Fruit fly (Drosophila melanogaster) whole organism, embryonic: ENCODE data around the gene CG10089.

Experiments
- Abd-B ChIP-seq: fragments of 200-800 bp; sonication (Bioruptor generic); optimal IDR thresholded peaks from 2 replicates; lab custom pipeline; 2018; ENCODE audit warnings: missing biosample characterization, mild to moderate bottlenecking, missing genetic modification characterization, moderate library complexity
- Adf1 ChIP-seq: fragments of 200-800 bp; sonication (Bioruptor generic); IDR thresholded peaks from 2 replicates; pipeline ENCODE4 v1.3.6; 2022; ENCODE audit warnings: missing biosample characterization, missing genetic modification characterization
- B-H1 ChIP-seq: fragments of 200-800 bp; sonication (Bioruptor generic); IDR thresholded peaks from 3 replicates; pipeline ENCODE4 v1.3.6; 2022; ENCODE audit warnings: missing biosample characterization, missing genetic modification characterization
- CG10147 ChIP-seq: fragments of 200-800 bp; sonication (Bioruptor generic); optimal IDR thresholded peaks from 2 replicates; lab custom pipeline; 2019; ENCODE audit warnings: missing biosample characterization, mild to moderate bottlenecking, missing genetic modification characterization, moderate library complexity
- CG10565 ChIP-seq: fragments of 200-800 bp; sonication (Bioruptor generic); optimal IDR thresholded peaks from 3 replicates; lab custom pipeline; 2016; ENCODE audit warnings: missing biosample characterization, mild to moderate bottlenecking, missing genetic modification characterization
- CG11723 ChIP-seq: fragments of 200-800 bp; sonication (Bioruptor generic); optimal IDR thresholded peaks from 2 replicates; lab custom pipeline; 2017; ENCODE audit warnings: missing biosample characterization, mild to moderate bottlenecking, missing genetic modification characterization
- CG14965 ChIP-seq: fragments of 200-800 bp; sonication (Bioruptor generic); optimal IDR thresholded peaks from 2 replicates; lab custom pipeline; 2016; ENCODE audit warnings: missing biosample characterization, missing genetic modification characterization, borderline replicate concordance
- CG17612 ChIP-seq: fragments of 200-800 bp; sonication (Bioruptor generic); IDR thresholded peaks from 2 replicates; pipeline ENCODE4 v1.3.6; 2022; ENCODE audit warnings: missing biosample characterization, missing genetic modification characterization
- CG18764 ChIP-seq: fragments of 200-800 bp; sonication (Bioruptor generic); optimal IDR thresholded peaks from 3 replicates; lab custom pipeline; 2016; ENCODE audit warnings: missing biosample characterization, missing genetic modification characterization
- CG30431 ChIP-seq: fragments of 200-800 bp; sonication (Bioruptor generic); optimal IDR thresholded peaks from 2 replicates; lab custom pipeline; 2017; ENCODE audit warnings: missing biosample characterization, missing genetic modification characterization
- CG31441 ChIP-seq: fragments of 200-800 bp; sonication (Bioruptor generic); IDR thresholded peaks from 2 replicates; pipeline ENCODE4 v1.3.6; 2022; ENCODE audit warnings: missing biosample characterization, missing genetic modification characterization
- CG33213 ChIP-seq: fragments of 200-800 bp; sonication (Bioruptor generic); optimal IDR thresholded peaks from 3 replicates; lab custom pipeline; 2016; ENCODE audit warnings: missing biosample characterization, missing genetic modification characterization
- CG4360 ChIP-seq: fragments of 200-800 bp; sonication (Bioruptor generic); IDR thresholded peaks from 2 replicates; pipeline ENCODE4 v1.3.6; 2022; ENCODE audit warnings: missing biosample characterization, missing genetic modification characterization
- CG6683 ChIP-seq: fragments of 200-800 bp; sonication (Bioruptor generic); optimal IDR thresholded peaks from 2 replicates; lab custom pipeline; 2017; ENCODE audit warnings: missing biosample characterization, mild to moderate bottlenecking, missing genetic modification characterization, missing genetic modification reagents
- CG9609 ChIP-seq: fragments of 200-800 bp; sonication (Bioruptor generic); optimal IDR thresholded peaks from 3 replicates; lab custom pipeline; 2016; ENCODE audit warnings: missing biosample characterization, missing genetic modification characterization
- CG9727 ChIP-seq: fragments of 200-800 bp; sonication (Bioruptor generic); optimal IDR thresholded peaks from 3 replicates; lab custom pipeline; 2017; ENCODE audit warnings: missing biosample characterization, mild to moderate bottlenecking, missing genetic modification characterization
- Doc2 ChIP-seq: fragments of 200-800 bp; sonication (Bioruptor generic); IDR thresholded peaks from 2 replicates; pipeline ENCODE4 v1.3.6; 2022; ENCODE audit warnings: missing biosample characterization, missing genetic modification characterization
- Gsc ChIP-seq: fragments of 200-800 bp; sonication (Bioruptor generic); IDR thresholded peaks from 2 replicates; pipeline ENCODE4 v1.3.6; 2022; ENCODE audit warnings: missing biosample characterization, missing genetic modification characterization
- H15 ChIP-seq: fragments of 200-800 bp; sonication (Bioruptor generic); IDR thresholded peaks from 3 replicates; pipeline ENCODE4 v1.3.6; 2022; ENCODE audit warnings: missing biosample characterization, missing genetic modification characterization
- Hmr ChIP-seq: fragments of 200-800 bp; sonication (Bioruptor generic); optimal IDR thresholded peaks from 3 replicates; lab custom pipeline; 2017; ENCODE audit warnings: mild to moderate bottlenecking, missing biosample characterization, missing genetic modification reagents, missing genetic modification characterization
- NC2α ChIP-seq: fragments of 200-800 bp; sonication (Bioruptor generic); optimal IDR thresholded peaks from 2 replicates; lab custom pipeline; 2016; ENCODE audit warnings: missing biosample characterization, missing genetic modification characterization
- PHDP ChIP-seq: fragments of 200-800 bp; sonication (Bioruptor generic); optimal IDR thresholded peaks from 3 replicates; lab custom pipeline; 2018; ENCODE audit warnings: missing biosample characterization, mild to moderate bottlenecking, missing genetic modification characterization, moderate library complexity
- Scr ChIP-seq: fragments of 200-800 bp; sonication (Bioruptor generic); IDR thresholded peaks from 2 replicates; pipeline ENCODE4 v1.3.6; 2022; ENCODE audit warnings: missing biosample characterization, missing genetic modification characterization; ENCODE audit not compliant: partially characterized antibody
- Six4 ChIP-seq: fragments of 200-800 bp; sonication (Bioruptor generic); optimal IDR thresholded peaks from 2 replicates; lab custom pipeline; 2016; ENCODE audit warnings: missing biosample characterization, missing genetic modification characterization
- Trl ChIP-seq, 3 experiments: fragments of >200 bp in 2 of 3; fragments of 200-800 bp in 1 of 3; sonication (Bioruptor generic) in 1 of 3; optimal IDR thresholded peaks; 2 replicates in 1 of 3; 3 replicates in 2 of 3; lab custom pipeline; 2016 to 2017; ENCODE audit warnings: missing biosample characterization in 1 of 3, missing genetic modification characterization in 1 of 3
- YL-1 ChIP-seq: fragments of 200-800 bp; sonication (Bioruptor generic); optimal IDR thresholded peaks from 3 replicates; lab custom pipeline; 2017; ENCODE audit warnings: missing biosample characterization, mild to moderate bottlenecking, missing genetic modification characterization
- ab ChIP-seq: fragments of 200-800 bp; sonication (Bioruptor generic); optimal IDR thresholded peaks from 2 replicates; lab custom pipeline; 2016; ENCODE audit warnings: missing biosample characterization, missing genetic modification characterization
- bigmax ChIP-seq: fragments of 200-800 bp; sonication (Bioruptor generic); optimal IDR thresholded peaks from 2 replicates; lab custom pipeline; 2018; ENCODE audit warnings: missing biosample characterization, mild to moderate bottlenecking, missing genetic modification characterization
- cwo ChIP-seq: fragments of 200-800 bp; sonication (Bioruptor generic); optimal IDR thresholded peaks from 3 replicates; lab custom pipeline; 2017; ENCODE audit warnings: missing biosample characterization, missing genetic modification characterization, mild to moderate bottlenecking, moderate library complexity, missing genetic modification reagents
- danr ChIP-seq: fragments of 200-800 bp; sonication (Bioruptor generic); IDR thresholded peaks from 2 replicates; pipeline ENCODE4 v1.3.6; 2022; ENCODE audit warnings: missing biosample characterization, missing genetic modification characterization
- dati ChIP-seq: fragments of 200-800 bp; sonication (Bioruptor generic); IDR thresholded peaks from 2 replicates; pipeline ENCODE4 v1.3.6; 2022; ENCODE audit warnings: missing biosample characterization, missing genetic modification characterization
- ems ChIP-seq: fragments of 200-800 bp; sonication (Bioruptor generic); optimal IDR thresholded peaks from 3 replicates; lab custom pipeline; 2016; ENCODE audit warnings: missing biosample characterization, missing genetic modification characterization
- esg ChIP-seq: fragments of 200-800 bp; sonication (Bioruptor generic); conservative IDR thresholded peaks from 2 replicates; pipeline ENCODE4 v1.3.6; 2022; ENCODE audit warnings: missing biosample characterization, missing genetic modification characterization
- gce ChIP-seq: fragments of 200-800 bp; sonication (Bioruptor generic); IDR thresholded peaks from 3 replicates; pipeline ENCODE4 v1.3.6; 2022; ENCODE audit warnings: missing biosample characterization, missing genetic modification characterization
- gcm2 ChIP-seq: fragments of 200-800 bp; sonication (Bioruptor generic); optimal IDR thresholded peaks from 2 replicates; lab custom pipeline; 2016; ENCODE audit warnings: missing biosample characterization, missing genetic modification characterization
- jing ChIP-seq: fragments of 200-800 bp; sonication (Bioruptor generic); optimal IDR thresholded peaks from 2 replicates; lab custom pipeline; 2018; ENCODE audit warnings: missing biosample characterization, mild to moderate bottlenecking, missing genetic modification characterization
- jumu ChIP-seq: fragments of 200-800 bp; sonication (Bioruptor generic); optimal IDR thresholded peaks from 3 replicates; lab custom pipeline; 2016; ENCODE audit warnings: missing biosample characterization, missing genetic modification characterization
- knrl ChIP-seq: fragments of 200-800 bp; sonication (Bioruptor generic); IDR thresholded peaks from 3 replicates; pipeline ENCODE4 v1.3.6; 2022; ENCODE audit warnings: missing biosample characterization, missing genetic modification characterization; ENCODE audit not compliant: partially characterized antibody
- lbe ChIP-seq: fragments of 200-800 bp; sonication (Bioruptor generic); optimal IDR thresholded peaks from 2 replicates; lab custom pipeline; 2016; ENCODE audit warnings: missing biosample characterization, mild to moderate bottlenecking, missing genetic modification characterization
- lilli ChIP-seq: fragments of 200-800 bp; sonication (Bioruptor generic); optimal IDR thresholded peaks from 3 replicates; lab custom pipeline; 2016; ENCODE audit warnings: missing biosample characterization, missing genetic modification characterization
- mirr ChIP-seq: fragments of 200-800 bp; sonication (Bioruptor generic); optimal IDR thresholded peaks from 3 replicates; lab custom pipeline; 2018; ENCODE audit warnings: missing biosample characterization, mild to moderate bottlenecking, missing genetic modification characterization
- nerfin-1 ChIP-seq: fragments of 200-800 bp; sonication (Bioruptor generic); optimal IDR thresholded peaks from 3 replicates; lab custom pipeline; 2019; ENCODE audit warnings: missing biosample characterization, mild to moderate bottlenecking, missing genetic modification characterization, moderate library complexity
- sd ChIP-seq: fragments of 200-800 bp; sonication (Bioruptor generic); optimal IDR thresholded peaks from 3 replicates; lab custom pipeline; 2018; ENCODE audit warnings: missing biosample characterization, mild to moderate bottlenecking, missing genetic modification characterization, moderate library complexity
- sim ChIP-seq: fragments of 200-800 bp; sonication (Bioruptor generic); IDR thresholded peaks from 2 replicates; pipeline ENCODE4 v1.3.6; 2022; ENCODE audit warnings: missing biosample characterization, missing genetic modification characterization
- sisA ChIP-seq: fragments of 200-800 bp; sonication (Bioruptor generic); IDR thresholded peaks from 2 replicates; pipeline ENCODE4 v1.3.6; 2022; ENCODE audit warnings: missing biosample characterization, missing genetic modification characterization
- tap ChIP-seq: fragments of 200-800 bp; optimal IDR thresholded peaks from 3 replicates; lab custom pipeline; 2019; ENCODE audit warnings: missing biosample characterization, mild to moderate bottlenecking, missing genetic modification characterization, moderate library complexity
- tgo ChIP-seq: fragments of 200-800 bp; sonication (Bioruptor generic); IDR thresholded peaks from 3 replicates; pipeline ENCODE4 v1.3.6; 2022; ENCODE audit warnings: missing biosample characterization, missing genetic modification characterization
- trem ChIP-seq: fragments of 200-800 bp; optimal IDR thresholded peaks from 3 replicates; lab custom pipeline; 2019; ENCODE audit warnings: missing biosample characterization, mild to moderate bottlenecking, missing genetic modification characterization, moderate library complexity
- zen ChIP-seq: fragments of 200-800 bp; sonication (Bioruptor generic); optimal IDR thresholded peaks from 3 replicates; lab custom pipeline; 2018; ENCODE audit warnings: missing biosample characterization, mild to moderate bottlenecking, missing genetic modification characterization, moderate library complexity
- zfh2 ChIP-seq: fragments of 200-800 bp; sonication (Bioruptor generic); optimal IDR thresholded peaks from 2 replicates; lab custom pipeline; 2016; ENCODE audit warnings: missing biosample characterization, missing genetic modification characterization

CG10089 gene

DNA sequence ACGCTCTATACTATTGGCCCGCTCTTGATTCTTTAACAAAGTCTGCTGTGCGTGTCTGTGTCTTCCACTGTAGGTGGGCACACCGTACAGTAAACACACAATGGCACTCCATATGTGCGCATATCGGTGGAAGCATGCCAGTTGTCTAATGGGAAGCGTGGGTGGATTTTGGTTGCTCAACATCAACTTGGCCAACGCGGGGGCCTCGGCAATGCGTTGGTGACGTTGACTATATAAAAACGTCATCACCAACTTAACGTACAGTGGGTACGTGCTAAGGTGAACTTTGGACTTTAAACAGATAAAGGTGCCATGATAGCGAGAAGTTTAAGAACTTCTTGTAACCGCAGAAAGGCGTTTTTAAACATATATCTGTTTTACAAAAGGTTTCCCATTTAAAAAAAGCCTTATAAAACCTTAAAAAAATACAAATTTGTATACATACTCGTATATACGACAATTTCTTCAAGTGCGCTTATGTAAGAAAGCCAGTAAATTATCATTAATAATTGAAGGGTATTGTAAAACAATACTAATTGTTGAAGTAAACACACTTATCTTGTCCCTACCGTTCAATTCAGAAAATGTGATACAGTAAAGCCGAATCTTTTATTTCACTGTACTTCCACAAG is 5.1 kb upstream of the CG10089 start (continued):
- TF ChIP-seq Scr, result no peak
- peak; percentile 42 for TF ChIP-seq CG11723 (GFP tag; lab: Kevin White, UChicago)
- peak; percentile 72 for TF ChIP-seq sd
- no peak for TF ChIP-seq H15 (GFP tag; lab: Robert Waterston, UW)
- peak; percentile 44 for TF ChIP-seq PHDP (tag; lab: Kevin White, UChicago)
- TF ChIP-seq Adf1 (GFP tag; lab: Robert Waterston, UW), result no peak
- TF ChIP-seq Doc2, result no peak
- TF ChIP-seq lbe, result no peak
- no peak for TF ChIP-seq CG30431
- no peak for TF ChIP-seq CG33213 (GFP tag; lab: Kevin White, UChicago)
- no peak for TF ChIP-seq sim (GFP tag; lab: Robert Waterston, UW)
- TF ChIP-seq CG9727 (GFP tag; lab: Kevin White, UChicago), result peak; percentile 62
- peak; percentile 29 for TF ChIP-seq cwo (GFP tag; lab: Kevin White, UChicago)
- TF ChIP-seq dati, result no peak
- TF ChIP-seq mirr (GFP tag; lab: Kevin White, UChicago), result no peak
- peak; percentile 7 for TF ChIP-seq nerfin-1 (tag; lab: Kevin White, UChicago)
- peak; percentile 34 for TF ChIP-seq esg (GFP tag; lab: Robert Waterston, UW)
- TF ChIP-seq B-H1 (GFP tag; lab: Robert Waterston, UW), result no peak
- peak; percentile 25 for TF ChIP-seq ems (GFP tag; lab: Kevin White, UChicago)
- TF ChIP-seq jing (GFP tag; lab: Kevin White, UChicago), result no peak
- no peak for TF ChIP-seq jumu (GFP tag; lab: Kevin White, UChicago)
- no peak for TF ChIP-seq CG6683 (GFP tag; lab: Kevin White, UChicago)
- no peak for TF ChIP-seq trem (tag; lab: Kevin White, UChicago)
- no peak for TF ChIP-seq ab (GFP tag; lab: Kevin White, UChicago)
- TF ChIP-seq lilli, result peak; percentile 48
- TF ChIP-seq CG4360, result no peak
- TF ChIP-seq NC2α (GFP tag; lab: Kevin White, UChicago), result no peak
- peak; percentile 35 for TF ChIP-seq zfh2
- no peak for TF ChIP-seq CG9609 (GFP tag; lab: Kevin White, UChicago)
- TF ChIP-seq gce (GFP tag; lab: Robert Waterston, UW), result no peak
- no peak for TF ChIP-seq gcm2 (GFP tag; lab: Kevin White, UChicago)
- no peak for TF ChIP-seq knrl (GFP tag; lab: Robert Waterston, UW)
- TF ChIP-seq Hmr (GFP tag; lab: Kevin White, UChicago), result peak; percentile 56
- TF ChIP-seq zen (tag; lab: Kevin White, UChicago), result no peak
- no peak for TF ChIP-seq YL-1 (GFP tag; lab: Kevin White, UChicago)
- no peak for TF ChIP-seq Abd-B (GFP tag; lab: Kevin White, UChicago)
- TF ChIP-seq Gsc, result no peak
- peak in 1 of 2 experiments; percentile 23 for TF ChIP-seq Trl (optimal IDR thresholded peaks at IDR 0.05; lab: Kevin White, UChicago)
- no peak for TF ChIP-seq Trl (GFP tag; optimal IDR thresholded peaks at IDR 0.05; lab: Kevin White, UChicago)
- no peak; the same call in 1 of the 3 replicates for TF ChIP-seq tgo (GFP tag; lab: Robert Waterston, UW)
- no peak for TF ChIP-seq CG17612
- TF ChIP-seq CG18764 (GFP tag; lab: Kevin White, UChicago), result peak; percentile 13
- no peak for TF ChIP-seq CG14965
- no peak for TF ChIP-seq danr
- peak; percentile 60; the same call in 1 of the 2 replicates for TF ChIP-seq CG31441 (GFP tag; lab: Robert Waterston, UW)
- TF ChIP-seq tap (tag; lab: Kevin White, UChicago), result no peak
- peak; percentile 39 for TF ChIP-seq sisA (GFP tag; lab: Robert Waterston, UW)
- no peak for TF ChIP-seq Six4
- TF ChIP-seq CG10565 (GFP tag; lab: Kevin White, UChicago), result no peak
- TF ChIP-seq bigmax, result no peak
- peak; percentile 40 for TF ChIP-seq CG10147 (GFP tag; lab: Kevin White, UChicago)
